Worm (Caenorhabditis elegans) whole organism, L2 larva: ENCODE measurements around the gene cacn-1.

Experiments
- F13H6.1 ChIP-seq: sonication (generic microtip); optimal IDR thresholded peaks from 2 replicates; lab custom pipeline; 2016; ENCODE audit warnings: missing genetic modification characterization, missing compliant biosample characterization
- R02D3.7 ChIP-seq: fragments of 150-350 bp; optimal IDR thresholded peaks from 2 replicates; lab custom pipeline; 2014; ENCODE audit warnings: missing biosample characterization, missing genetic modification characterization
- Y55F3AM.14 ChIP-seq: fragments of 200-800 bp; sonication (Bioruptor generic); optimal IDR thresholded peaks from 2 replicates; lab custom pipeline; 2018; ENCODE audit warnings: mild to moderate bottlenecking, missing genetic modification characterization, missing compliant biosample characterization
- alr-1 ChIP-seq: fragments of 150-350 bp; optimal IDR thresholded peaks from 2 replicates; lab custom pipeline; 2014; ENCODE audit warnings: missing biosample characterization, missing genetic modification characterization
- aly-2 ChIP-seq: fragments of 150-350 bp; optimal IDR thresholded peaks from 2 replicates; lab custom pipeline; 2014; ENCODE audit warnings: missing biosample characterization, missing genetic modification characterization
- ama-1 ChIP-seq: fragments of 150-350 bp; optimal IDR thresholded peaks from 2 replicates; lab custom pipeline; 2018; ENCODE audit warnings: inconsistent platforms
- blmp-1 ChIP-seq: sonication (generic microtip); optimal IDR thresholded peaks from 2 replicates; lab custom pipeline; 2017; ENCODE audit warnings: missing genetic modification characterization, mild to moderate bottlenecking, missing compliant biosample characterization, antibody characterized with exemption, moderate library complexity; ENCODE audit not compliant: insufficient read depth
- ceh-16 ChIP-seq: fragments of 150-350 bp; optimal IDR thresholded peaks from 2 replicates; lab custom pipeline; 2014; ENCODE audit warnings: missing biosample characterization, missing genetic modification characterization
- ceh-82 ChIP-seq: fragments of 150-350 bp; optimal IDR thresholded peaks from 2 replicates; lab custom pipeline; 2014; ENCODE audit warnings: missing biosample characterization, missing genetic modification characterization
- crh-2 ChIP-seq: sonication (generic microtip); optimal IDR thresholded peaks from 2 replicates; lab custom pipeline; 2017; ENCODE audit warnings: missing biosample characterization, missing genetic modification characterization
- egl-27 ChIP-seq: sonication (generic microtip); optimal IDR thresholded peaks from 3 replicates; lab custom pipeline; 2017; ENCODE audit warnings: missing biosample characterization, missing genetic modification reagents, missing genetic modification characterization
- elt-3 ChIP-seq: sonication (generic microtip); optimal IDR thresholded peaks from 2 replicates; lab custom pipeline; 2017; ENCODE audit warnings: missing biosample characterization, missing genetic modification characterization
- gmeb-1 ChIP-seq: fragments of 150-350 bp; optimal IDR thresholded peaks from 2 replicates; lab custom pipeline; 2014; ENCODE audit warnings: missing biosample characterization, missing genetic modification characterization
- lin-11 ChIP-seq: fragments of 150-350 bp; sonication (generic microtip); optimal IDR thresholded peaks from 2 replicates; lab custom pipeline; 2014; ENCODE audit warnings: missing biosample characterization, missing genetic modification characterization, inconsistent platforms, mixed read lengths
- lin-13 ChIP-seq: fragments of 150-350 bp; optimal IDR thresholded peaks from 2 replicates; lab custom pipeline; 2014; ENCODE audit warnings: missing biosample characterization, missing genetic modification reagents, missing genetic modification characterization
- lin-39 ChIP-seq: fragments of 150-350 bp; optimal IDR thresholded peaks from 2 replicates; lab custom pipeline; 2014; ENCODE audit warnings: missing biosample characterization, missing genetic modification reagents, missing genetic modification characterization
- lsy-2 ChIP-seq, 2 experiments: fragments of 150-350 bp in 1 of 2; sonication (generic microtip) in 1 of 2; optimal IDR thresholded peaks; 2 replicates each; lab custom pipeline; 2014 to 2017; ENCODE audit warnings: missing biosample characterization in 2 of 2, missing genetic modification characterization in 2 of 2
- mab-5 ChIP-seq: fragments of 150-350 bp; optimal IDR thresholded peaks from 2 replicates; lab custom pipeline; 2014; ENCODE audit warnings: missing biosample characterization, missing genetic modification characterization
- mbf-1 ChIP-seq: sonication (generic microtip); optimal IDR thresholded peaks from 2 replicates; lab custom pipeline; 2017; ENCODE audit warnings: missing biosample characterization, missing genetic modification characterization
- mdl-1 ChIP-seq, 2 experiments: fragments of 150-350 bp in 1 of 2; sonication (generic microtip) in 1 of 2; optimal IDR thresholded peaks; 2 replicates each; lab custom pipeline; 2017; ENCODE audit warnings: missing biosample characterization in 2 of 2, missing genetic modification characterization in 2 of 2
- nhr-11 ChIP-seq: fragments of 150-350 bp; optimal IDR thresholded peaks from 2 replicates; lab custom pipeline; 2014; ENCODE audit warnings: missing biosample characterization, missing genetic modification characterization
- nhr-129 ChIP-seq: fragments of 150-350 bp; optimal IDR thresholded peaks from 2 replicates; lab custom pipeline; 2014; ENCODE audit warnings: missing biosample characterization, missing genetic modification characterization
- nhr-23 ChIP-seq: fragments of 150-350 bp; optimal IDR thresholded peaks from 2 replicates; lab custom pipeline; 2014; ENCODE audit warnings: missing biosample characterization, missing genetic modification reagents, missing genetic modification characterization
- peb-1 ChIP-seq: fragments of 150-350 bp; optimal IDR thresholded peaks from 2 replicates; lab custom pipeline; 2014; ENCODE audit warnings: missing biosample characterization, missing genetic modification characterization
- sma-3 ChIP-seq: sonication (generic microtip); optimal IDR thresholded peaks from 2 replicates; lab custom pipeline; 2016; ENCODE audit warnings: missing genetic modification reagents, missing genetic modification characterization, missing compliant biosample characterization
- sma-9 ChIP-seq, 2 experiments: fragments of 150-350 bp in 1 of 2; sonication (generic microtip) in 1 of 2; optimal IDR thresholded peaks; 2 replicates each; lab custom pipeline; 2014 to 2016; ENCODE audit warnings: missing genetic modification characterization in 2 of 2, mild to moderate bottlenecking in 1 of 2, missing biosample characterization in 1 of 2, missing compliant biosample characterization in 1 of 2, missing genetic modification reagents in 1 of 2, moderate library complexity in 1 of 2
- unc-39 ChIP-seq: fragments of 150-350 bp; optimal IDR thresholded peaks from 2 replicates; lab custom pipeline; 2014; ENCODE audit warnings: missing biosample characterization, missing genetic modification characterization
- unc-55 ChIP-seq: fragments of 150-350 bp; sonication (generic microtip); optimal IDR thresholded peaks from 3 replicates; lab custom pipeline; 2014; ENCODE audit warnings: missing biosample characterization, missing genetic modification reagents, missing genetic modification characterization
- zag-1 ChIP-seq: fragments of 150-350 bp; optimal IDR thresholded peaks from 2 replicates; lab custom pipeline; 2014; ENCODE audit warnings: missing biosample characterization, missing genetic modification characterization
- ztf-11 ChIP-seq: sonication (generic microtip); optimal IDR thresholded peaks from 2 replicates; lab custom pipeline; 2017; ENCODE audit warnings: missing biosample characterization, missing genetic modification characterization
- ztf-4 ChIP-seq: fragments of 150-350 bp; optimal IDR thresholded peaks from 2 replicates; lab custom pipeline; 2014; ENCODE audit warnings: missing biosample characterization, missing genetic modification characterization

The cacn-1 gene

DNA sequence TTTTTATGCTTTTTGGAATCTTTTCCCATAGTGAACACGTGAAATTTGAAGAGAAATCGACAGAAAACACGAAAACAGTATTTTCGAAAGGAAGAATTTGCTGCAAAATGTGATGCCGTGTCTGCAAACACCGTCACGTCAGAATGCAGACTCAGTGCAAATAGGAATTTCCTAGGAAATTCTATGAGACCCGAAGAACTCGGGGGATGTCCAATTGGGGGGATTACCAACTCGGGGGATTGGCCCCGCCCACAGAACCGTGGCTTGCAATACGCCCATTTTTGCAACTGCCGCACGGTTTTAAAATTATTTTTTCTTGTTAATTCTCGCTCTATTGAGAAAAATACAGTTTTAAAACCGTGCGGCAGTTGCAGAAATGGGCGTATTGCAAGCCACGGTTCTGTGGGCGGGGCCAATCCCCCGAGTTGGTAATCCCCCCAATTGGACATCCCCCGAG, at the start of gene cacn-1:
Gene cacn-1 (minus strand): TSS at position 51 of the 457 bp plus-strand sequence.
- TF ChIP-seq lsy-2 (tag; optimal IDR thresholded peaks at IDR 0.05; lab: Kevin White, UChicago): peak; percentile 27 to 64
- TF ChIP-seq unc-55 (GFP tag; lab: Kevin White, UChicago): peak; percentile 42
- peak; percentile 24 for TF ChIP-seq F13H6.1 (tag; lab: Kevin White, UChicago)
- TF ChIP-seq sma-3 (GFP tag; lab: Kevin White, UChicago): peak; percentile 65
- peak; percentile 35 for TF ChIP-seq gmeb-1 (tag; lab: Kevin White, UChicago)
- peak; percentile 2 for TF ChIP-seq nhr-129 (tag; lab: Kevin White, UChicago)
- TF ChIP-seq crh-2: peak; percentile 25
- peak; percentile 3 for TF ChIP-seq lin-13 (GFP tag; lab: Kevin White, UChicago)

DNA sequence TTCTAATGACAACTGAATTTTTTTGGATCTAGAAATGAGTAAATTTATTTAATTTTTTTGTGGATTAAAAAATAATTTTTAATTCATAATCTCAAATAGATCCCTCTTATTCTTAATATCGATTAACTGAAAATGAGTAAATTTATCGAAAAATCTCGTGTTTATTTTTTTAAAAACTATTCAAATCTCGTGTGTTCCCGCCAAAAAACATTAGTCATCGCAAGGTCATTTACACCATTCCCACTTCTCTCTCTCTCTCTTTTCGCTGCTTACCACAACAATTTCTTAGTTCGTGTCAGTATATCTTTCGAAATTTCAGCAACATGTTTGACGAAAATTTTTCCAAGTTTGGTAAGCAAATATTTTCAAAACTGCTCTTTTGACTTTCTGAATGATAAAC, 45.5 kb upstream of the cacn-1 start:
- TF ChIP-seq nhr-11 (no peak), nhr-129 (tag; lab: Kevin White, UChicago) (no peak), ztf-11 (tag; lab: Kevin White, UChicago) (no peak), mab-5 (tag; lab: Kevin White, UChicago) (no peak), blmp-1 (no peak), lsy-2 (tag; optimal IDR thresholded peaks at IDR 0.05; lab: Kevin White, UChicago) (no peak), nhr-23 (no peak), R02D3.7 (no peak), sma-9 (GFP tag; optimal IDR thresholded peaks at IDR 0.05; lab: Kevin White, UChicago) (no peak), sma-9 (tag; optimal IDR thresholded peaks at IDR 0.05; lab: Kevin White, UChicago) (no peak), crh-2 (no peak), ama-1 (lab: Kevin White, UChicago) (no peak), lin-11 (tag; lab: Kevin White, UChicago) (no peak), ztf-4 (no peak)

DNA sequence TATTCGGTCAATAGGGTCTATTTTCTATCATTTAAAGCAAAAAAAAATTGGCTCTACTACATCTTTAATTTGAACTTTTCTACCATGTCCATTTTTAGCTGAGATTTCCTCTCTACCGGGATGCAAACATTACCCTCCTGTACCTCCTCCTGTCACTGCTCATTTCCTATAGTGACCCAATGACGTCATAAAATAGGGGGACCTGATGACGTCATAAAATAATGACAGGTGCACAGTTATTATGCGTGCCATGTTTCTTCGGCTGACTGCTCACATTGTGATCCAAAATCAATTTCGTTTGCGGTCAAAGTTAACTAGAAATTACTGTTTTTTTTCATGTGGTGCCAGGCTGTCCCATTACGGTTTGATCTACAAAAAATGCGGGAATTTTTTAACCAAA, 45.0 kb upstream of the cacn-1 start:
- TF ChIP-seq nhr-129 (tag; lab: Kevin White, UChicago) (no peak), F13H6.1 (tag; lab: Kevin White, UChicago) (no peak), aly-2 (tag; lab: Kevin White, UChicago) (no peak), ceh-16 (no peak), crh-2 (no peak), mbf-1 (tag; lab: Kevin White, UChicago) (no peak), mdl-1 (tag; optimal IDR thresholded peaks at IDR 0.05; lab: Kevin White, UChicago) (no peak), peb-1 (tag; lab: Kevin White, UChicago) (no peak), ceh-82 (tag; lab: Kevin White, UChicago) (no peak), elt-3 (tag; lab: Kevin White, UChicago) (no peak), lin-39 (tag; lab: Kevin White, UChicago) (no peak), ama-1 (lab: Kevin White, UChicago) (no peak), Y55F3AM.14 (GFP tag; lab: Kevin White, UChicago) (no peak)
- TF ChIP-seq, all 48 proteins: peak for 0

DNA sequence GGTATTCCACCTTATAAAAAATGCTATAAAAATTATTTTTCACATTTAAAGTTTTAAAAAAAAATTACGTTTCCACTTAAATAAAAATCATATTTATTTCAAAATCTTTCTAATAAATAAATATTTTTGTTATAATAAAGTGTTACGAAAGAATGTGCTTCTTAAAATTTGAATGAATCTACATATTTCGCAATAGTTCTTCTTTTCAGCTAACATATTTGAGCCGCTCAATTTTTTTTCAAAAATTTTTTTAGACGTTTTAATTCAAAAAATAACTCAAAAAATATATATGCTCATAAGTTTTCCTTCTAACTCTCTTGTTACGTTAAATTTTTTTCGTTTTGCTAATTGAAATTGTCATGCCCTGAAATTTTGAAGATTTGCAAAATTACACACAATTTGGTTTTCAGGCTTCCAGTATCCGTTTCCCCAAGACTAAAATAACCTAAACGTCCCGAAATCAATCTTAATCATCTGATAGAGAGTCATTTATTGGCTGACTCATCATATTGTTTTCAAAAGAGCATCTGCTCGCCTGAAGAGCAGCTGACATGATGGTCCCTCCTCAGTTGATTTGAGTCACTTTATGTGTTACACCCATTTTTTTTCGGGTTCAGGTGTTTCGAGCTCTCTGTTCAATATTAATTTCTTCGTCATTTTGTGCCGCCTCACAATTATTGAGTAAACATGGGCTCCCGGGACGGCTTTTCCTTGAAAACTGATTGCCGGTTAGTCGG, 36.5 kb upstream of the cacn-1 start, which contains the start of gene efhd-1:
Gene efhd-1 (plus strand): TSS at position 582 of the 737 bp plus-strand sequence.
- TF ChIP-seq zag-1 (tag; lab: Kevin White, UChicago): no peak
- TF ChIP-seq F13H6.1 (tag; lab: Kevin White, UChicago): peak; percentile 29
- peak; percentile 31 for TF ChIP-seq unc-55 (GFP tag; lab: Kevin White, UChicago)
- TF ChIP-seq alr-1: no peak

DNA sequence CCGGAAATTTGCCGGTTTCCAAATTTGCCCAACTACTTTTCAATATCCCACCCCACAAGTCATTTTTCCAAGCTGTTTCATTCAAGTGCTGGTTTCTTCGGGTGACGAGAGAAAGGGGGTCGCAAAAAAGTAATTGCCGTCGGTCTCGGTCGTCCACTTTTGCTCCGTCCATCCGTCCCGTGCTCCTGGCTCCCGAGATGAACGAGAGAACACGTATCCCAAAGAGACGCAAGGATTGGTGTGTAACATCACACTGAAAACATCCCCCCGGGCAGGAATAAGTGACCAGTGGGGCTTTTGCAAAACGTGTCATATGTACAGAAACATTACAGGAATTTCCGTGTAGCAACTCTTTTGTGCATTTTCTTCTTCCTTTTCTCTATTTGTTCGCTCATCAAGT, 34.7 kb upstream of the cacn-1 start:
- TF ChIP-seq egl-27 (tag; lab: Kevin White, UChicago) (no peak), F13H6.1 (tag; lab: Kevin White, UChicago) (peak; percentile 28), unc-39 (tag; lab: Kevin White, UChicago) (no peak)
